Worm (Caenorhabditis elegans): ENCODE measurements around the gene C23H5.11.
"Not testable (repeated sequence)": the region's sequence is repeated elsewhere in the genome, so short reads cannot be mapped to it uniquely, and the experiment has no call there.

Gene C23H5.11

ce11 chrIV:2052337-2052736, 47.3 kb downstream of the C23H5.11 start (continued):
- TF ChIP-seq zip-4 (GFP tag; optimal IDR thresholded peaks at IDR 0.05) (no peak), tbx-2 (tag; optimal IDR thresholded peaks at IDR 0.05) (peak; percentile 65), blmp-1 (tag; optimal IDR thresholded peaks at IDR 0.05) (no peak), lin-39 (tag; optimal IDR thresholded peaks at IDR 0.05) (no peak)

- TF ChIP-seq nhr-85 (tag); ces-1 (GFP tag; optimal IDR thresholded peaks at IDR 0.05); F16B12.6 (tag; optimal IDR thresholded peaks at IDR 0.05): not testable (repeated sequence)
These were observed 48.5 kb downstream of the C23H5.11 start, which contains the start of gene R05C11.4 for ce11 chrIV:2051195-2051594. Gene R05C11.4, plus strand, starts transcription at chrIV:2051495.

- TF ChIP-seq pqm-1 (tag; optimal IDR thresholded peaks at IDR 0.05) (no peak), zag-1 (tag; optimal IDR thresholded peaks at IDR 0.05) (no peak), aly-2 (tag; optimal IDR thresholded peaks at IDR 0.05) (peak; percentile 40), nhr-71 (tag; optimal IDR thresholded peaks at IDR 0.05) (peak; percentile 93), sup-37 (GFP tag; optimal IDR thresholded peaks at IDR 0.05) (no peak), aha-1 (tag; optimal IDR thresholded peaks at IDR 0.05) (no peak), vab-15 (tag; optimal IDR thresholded peaks at IDR 0.05) (no peak), irx-1 (tag; optimal IDR thresholded peaks at IDR 0.05) (peak; percentile 72), ceh-63 (GFP tag; optimal IDR thresholded peaks at IDR 0.05) (no peak), nhr-19 (GFP tag; conservative IDR thresholded peaks at IDR 0.05) (peak; percentile 68), tlp-1 (tag; optimal IDR thresholded peaks at IDR 0.05) (no peak), fos-1 (tag; optimal IDR thresholded peaks at IDR 0.05) (peak; percentile 59), elt-3 (tag; optimal IDR thresholded peaks at IDR 0.05) (peak in 2 of 6 experiments; percentile 6 to 46), unc-130 (tag; optimal IDR thresholded peaks at IDR 0.05) (no peak), nhr-237 (tag; optimal IDR thresholded peaks at IDR 0.05) (peak; percentile 49), blmp-1 (tag; optimal IDR thresholded peaks at IDR 0.05) (peak; percentile 99), fkh-8 (tag; optimal IDR thresholded peaks at IDR 0.05) (peak; percentile 88), jun-1 (tag; optimal IDR thresholded peaks at IDR 0.05) (peak; percentile 75), hpl-2 (GFP tag; optimal IDR thresholded peaks at IDR 0.05) (no peak), ztf-4 (tag; optimal IDR thresholded peaks at IDR 0.05) (peak; percentile 85), ces-1 (GFP tag; optimal IDR thresholded peaks at IDR 0.05) (peak; percentile 15), egl-27 (tag; optimal IDR thresholded peaks at IDR 0.05) (peak in 1 of 2 experiments; percentile 64), egl-13 (tag; optimal IDR thresholded peaks at IDR 0.05) (peak; percentile 4), zip-4 (GFP tag; optimal IDR thresholded peaks at IDR 0.05) (no peak), lin-15B (tag; optimal IDR thresholded peaks at IDR 0.05) (peak; percentile 21), hlh-4 (tag; optimal IDR thresholded peaks at IDR 0.05) (no peak), elt-2 (tag; optimal IDR thresholded peaks at IDR 0.05) (no peak), lin-13 (GFP tag; optimal IDR thresholded peaks at IDR 0.05) (peak; percentile 64), lsy-2 (tag; optimal IDR thresholded peaks at IDR 0.05) (peak; percentile 75 to 85), ceh-90 (tag; optimal IDR thresholded peaks at IDR 0.05) (no peak), unc-86 (tag; optimal IDR thresholded peaks at IDR 0.05) (peak; percentile 59), sox-4 (tag; optimal IDR thresholded peaks at IDR 0.05) (no peak), nhr-47 (tag; optimal IDR thresholded peaks at IDR 0.05) (peak; percentile 84), ceh-88 (GFP tag; IDR thresholded peaks at IDR 0.05) (no peak), unc-98 (GFP tag; IDR thresholded peaks at IDR 0.05) (no peak), efl-1 (optimal IDR thresholded peaks at IDR 0.05) (peak; percentile 71 to 84), efl-1 (GFP tag; optimal IDR thresholded peaks at IDR 0.05 in 1 of 2) (peak; percentile 29 to 89), sptf-1 (tag; optimal IDR thresholded peaks at IDR 0.05) (no peak), unc-62 (GFP tag; optimal IDR thresholded peaks at IDR 0.05) (no peak), dsc-1 (tag; optimal IDR thresholded peaks at IDR 0.05) (peak; percentile 91), lir-3 (tag; optimal IDR thresholded peaks at IDR 0.05; ENCODE audit: poor library complexity) (peak; percentile 53), C34B4.2 (tag; optimal IDR thresholded peaks at IDR 0.05) (no peak), ets-5 (GFP tag; IDR thresholded peaks at IDR 0.05) (no peak), lin-35 (GFP tag; optimal IDR thresholded peaks at IDR 0.05) (peak; percentile 52 to 66), nhr-12 (tag; optimal IDR thresholded peaks at IDR 0.05) (no peak), xbp-1 (tag; optimal IDR thresholded peaks at IDR 0.05) (peak; percentile 74)
These were observed 50.8 kb downstream of the C23H5.11 start for ce11 chrIV:2048839-2049238.

All from whole organism, L1 larva.